Worm (Caenorhabditis elegans): Measurements from ENCODE around the gene C25G4.2.

ce11 chrIV:12454750-12455149 lies 10.9 kb upstream of the C25G4.2 start, which contains the start of gene smz-1:
- TF ChIP-seq ztf-29 (GFP tag; IDR thresholded peaks at IDR 0.05) (no peak), ztf-23 (GFP tag; IDR thresholded peaks at IDR 0.05) (no peak), med-1 (GFP tag; optimal IDR thresholded peaks at IDR 0.05; ENCODE audit: insufficient read depth) (no peak), klf-2 (GFP tag; conservative IDR thresholded peaks at IDR 0.05) (no peak), flt-1 (GFP tag; IDR thresholded peaks at IDR 0.05) (no peak), tab-1 (GFP tag; IDR thresholded peaks at IDR 0.05) (no peak), T22C8.4 (GFP tag; IDR thresholded peaks at IDR 0.05) (no peak)
